Fruit fly (Drosophila melanogaster) whole organism, embryonic: ENCODE measurements around the gene Sqor.

ENCODE experiments used
- Abd-B ChIP-seq: fragments of 200-800 bp; sonication (Bioruptor generic); optimal IDR thresholded peaks from 2 replicates; lab custom pipeline; 2018; ENCODE audit warnings: missing biosample characterization, mild to moderate bottlenecking, missing genetic modification characterization, moderate library complexity
- Asciz ChIP-seq: fragments of 200-800 bp; sonication (Bioruptor generic); optimal IDR thresholded peaks from 2 replicates; lab custom pipeline; 2017; ENCODE audit warnings: missing biosample characterization, mild to moderate bottlenecking, missing genetic modification characterization, missing genetic modification reagents
- BEAF-32 ChIP-seq: fragments of 200-800 bp; sonication (Bioruptor generic); optimal IDR thresholded peaks from 3 replicates; lab custom pipeline; 2017; ENCODE audit warnings: missing biosample characterization, missing genetic modification characterization, mild to moderate bottlenecking, moderate library complexity, missing genetic modification reagents
- Bgb ChIP-seq: fragments of 200-800 bp; sonication (Bioruptor generic); IDR thresholded peaks from 2 replicates; pipeline ENCODE4 v1.3.6; 2022; ENCODE audit warnings: missing biosample characterization, missing genetic modification characterization; ENCODE audit not compliant: partially characterized antibody
- BtbVII ChIP-seq: fragments of 200-800 bp; sonication (Bioruptor generic); optimal IDR thresholded peaks from 3 replicates; lab custom pipeline; 2017; ENCODE audit warnings: missing biosample characterization, mild to moderate bottlenecking, missing genetic modification characterization
- C15 ChIP-seq: fragments of 200-800 bp; sonication (Bioruptor generic); IDR thresholded peaks from 3 replicates; pipeline ENCODE4 v1.3.6; 2022; ENCODE audit warnings: missing biosample characterization, missing genetic modification characterization
- CG1024 ChIP-seq: fragments of 200-800 bp; sonication (Bioruptor generic); IDR thresholded peaks from 2 replicates; pipeline ENCODE4 v1.3.6; 2022; ENCODE audit warnings: missing biosample characterization, missing genetic modification characterization
- CG11456 ChIP-seq: fragments of 200-800 bp; sonication (Bioruptor generic); IDR thresholded peaks from 3 replicates; pipeline ENCODE4 v1.3.6; 2022; ENCODE audit warnings: missing biosample characterization, missing genetic modification characterization
- CG12219 ChIP-seq: fragments of 200-800 bp; sonication (Bioruptor generic); optimal IDR thresholded peaks from 3 replicates; lab custom pipeline; 2018; ENCODE audit warnings: missing biosample characterization, mild to moderate bottlenecking, missing genetic modification characterization
- CG12299 ChIP-seq: fragments of 200-800 bp; sonication (Bioruptor generic); optimal IDR thresholded peaks from 2 replicates; lab custom pipeline; 2018; ENCODE audit warnings: missing biosample characterization, mild to moderate bottlenecking, missing genetic modification characterization
- CG13287 ChIP-seq: fragments of 200-800 bp; sonication (Bioruptor generic); IDR thresholded peaks from 2 replicates; pipeline ENCODE4 v1.3.6; 2022; ENCODE audit warnings: missing biosample characterization, missing genetic modification characterization; ENCODE audit not compliant: partially characterized antibody
- CG14710 ChIP-seq: fragments of 200-800 bp; sonication (Bioruptor generic); optimal IDR thresholded peaks from 3 replicates; lab custom pipeline; 2019; ENCODE audit warnings: missing biosample characterization, mild to moderate bottlenecking, missing genetic modification characterization, moderate library complexity
- CG15011 ChIP-seq: fragments of 200-800 bp; sonication (Bioruptor generic); optimal IDR thresholded peaks from 3 replicates; lab custom pipeline; 2018; ENCODE audit warnings: missing biosample characterization, mild to moderate bottlenecking, missing genetic modification characterization
- CG1792 ChIP-seq: fragments of 200-800 bp; sonication (Bioruptor generic); optimal IDR thresholded peaks from 2 replicates; lab custom pipeline; 2016; ENCODE audit warnings: missing biosample characterization, missing genetic modification characterization
- CG2120 ChIP-seq: fragments of 200-800 bp; sonication (Bioruptor generic); optimal IDR thresholded peaks from 3 replicates; lab custom pipeline; 2016; ENCODE audit warnings: missing biosample characterization, missing genetic modification characterization
- CG2678 ChIP-seq: fragments of 200-800 bp; sonication (Bioruptor generic); optimal IDR thresholded peaks from 3 replicates; lab custom pipeline; 2019; ENCODE audit warnings: missing biosample characterization, mild to moderate bottlenecking, missing genetic modification characterization, moderate library complexity
- CG30431 ChIP-seq: fragments of 200-800 bp; sonication (Bioruptor generic); optimal IDR thresholded peaks from 2 replicates; lab custom pipeline; 2017; ENCODE audit warnings: missing biosample characterization, missing genetic modification characterization
- CG31365 ChIP-seq: fragments of 200-800 bp; sonication (Bioruptor generic); optimal IDR thresholded peaks from 2 replicates; lab custom pipeline; 2018; ENCODE audit warnings: missing biosample characterization, mild to moderate bottlenecking, missing genetic modification characterization
- CG32772 ChIP-seq: fragments of 200-800 bp; sonication (Bioruptor generic); IDR thresholded peaks from 2 replicates; pipeline ENCODE4 v1.3.6; 2022; ENCODE audit warnings: missing biosample characterization, missing genetic modification characterization
- CG34422 ChIP-seq: fragments of 200-800 bp; sonication (Bioruptor generic); IDR thresholded peaks from 3 replicates; pipeline ENCODE4 v1.3.6; 2022; ENCODE audit warnings: missing biosample characterization, missing genetic modification characterization
- CG3847 ChIP-seq: fragments of 200-800 bp; sonication (Bioruptor generic); IDR thresholded peaks from 2 replicates; pipeline ENCODE4 v1.3.6; 2022; ENCODE audit warnings: missing biosample characterization, missing genetic modification characterization
- CG7963 ChIP-seq: fragments of 200-800 bp; sonication (Bioruptor generic); IDR thresholded peaks from 3 replicates; pipeline ENCODE4 v1.3.6; 2022; ENCODE audit warnings: missing biosample characterization, missing genetic modification characterization; ENCODE audit not compliant: partially characterized antibody
- CG8944 ChIP-seq: fragments of 200-800 bp; sonication (Bioruptor generic); optimal IDR thresholded peaks from 3 replicates; lab custom pipeline; 2016; ENCODE audit warnings: missing biosample characterization, missing genetic modification characterization
- Dad ChIP-seq: fragments of 200-800 bp; sonication (Bioruptor generic); optimal IDR thresholded peaks from 3 replicates; lab custom pipeline; 2016; ENCODE audit warnings: missing biosample characterization, missing genetic modification characterization
- Dek ChIP-seq: fragments of 200-800 bp; sonication (Bioruptor generic); optimal IDR thresholded peaks from 3 replicates; lab custom pipeline; 2019; ENCODE audit warnings: missing biosample characterization, mild to moderate bottlenecking, missing genetic modification characterization, moderate library complexity
- Dp ChIP-seq: fragments of 200-800 bp; sonication (Bioruptor generic); optimal IDR thresholded peaks from 2 replicates; lab custom pipeline; 2018; ENCODE audit warnings: missing biosample characterization, mild to moderate bottlenecking, missing genetic modification characterization, moderate library complexity
- HLH3B ChIP-seq: fragments of 200-800 bp; sonication (Bioruptor generic); IDR thresholded peaks from 2 replicates; pipeline ENCODE4 v1.3.6; 2022; ENCODE audit warnings: missing biosample characterization, missing genetic modification characterization
- Mad ChIP-seq: fragments of 200-800 bp; sonication (Bioruptor generic); optimal IDR thresholded peaks from 2 replicates; lab custom pipeline; 2016; ENCODE audit warnings: missing biosample characterization, missing genetic modification characterization
- Meics ChIP-seq: fragments of 200-800 bp; sonication (Bioruptor generic); optimal IDR thresholded peaks from 2 replicates; lab custom pipeline; 2017; ENCODE audit warnings: missing biosample characterization, mild to moderate bottlenecking, missing genetic modification characterization
- Neu2 ChIP-seq: fragments of 200-800 bp; sonication (Bioruptor generic); optimal IDR thresholded peaks from 3 replicates; lab custom pipeline; 2016; ENCODE audit warnings: missing biosample characterization, missing genetic modification characterization, borderline replicate concordance
- Scr ChIP-seq: fragments of 200-800 bp; sonication (Bioruptor generic); IDR thresholded peaks from 2 replicates; pipeline ENCODE4 v1.3.6; 2022; ENCODE audit warnings: missing biosample characterization, missing genetic modification characterization; ENCODE audit not compliant: partially characterized antibody
- Xrp1 ChIP-seq: fragments of 200-800 bp; sonication (Bioruptor generic); IDR thresholded peaks from 2 replicates; pipeline ENCODE4 v1.3.6; 2022; ENCODE audit warnings: missing biosample characterization, missing genetic modification characterization
- amos ChIP-seq: fragments of 200-800 bp; sonication (Bioruptor generic); IDR thresholded peaks from 2 replicates; pipeline ENCODE4 v1.3.6; 2022; ENCODE audit warnings: missing biosample characterization, missing genetic modification characterization; ENCODE audit not compliant: partially characterized antibody
- ato ChIP-seq: fragments of 200-800 bp; sonication (Bioruptor generic); IDR thresholded peaks from 2 replicates; pipeline ENCODE4 v1.3.6; 2022; ENCODE audit warnings: missing biosample characterization, missing genetic modification characterization; ENCODE audit not compliant: partially characterized antibody
- az2 ChIP-seq: fragments of 200-800 bp; sonication (Bioruptor generic); optimal IDR thresholded peaks from 3 replicates; lab custom pipeline; 2016; ENCODE audit warnings: missing biosample characterization, missing genetic modification characterization
- bab2 ChIP-seq: fragments of 200-800 bp; sonication (Bioruptor generic); optimal IDR thresholded peaks from 2 replicates; lab custom pipeline; 2016; ENCODE audit warnings: missing biosample characterization, missing genetic modification characterization
- dmrt11E ChIP-seq: fragments of 200-800 bp; sonication (Bioruptor generic); optimal IDR thresholded peaks from 3 replicates; lab custom pipeline; 2018; ENCODE audit warnings: missing biosample characterization, mild to moderate bottlenecking, missing genetic modification characterization, moderate library complexity
- ems ChIP-seq: fragments of 200-800 bp; sonication (Bioruptor generic); optimal IDR thresholded peaks from 3 replicates; lab custom pipeline; 2016; ENCODE audit warnings: missing biosample characterization, missing genetic modification characterization
- h ChIP-seq: fragments of >200 bp; optimal IDR thresholded peaks from 2 replicates; lab custom pipeline; 2017
- jumu ChIP-seq: fragments of 200-800 bp; sonication (Bioruptor generic); optimal IDR thresholded peaks from 3 replicates; lab custom pipeline; 2016; ENCODE audit warnings: missing biosample characterization, missing genetic modification characterization
- kay ChIP-seq: fragments of 200-800 bp; sonication (Bioruptor generic); optimal IDR thresholded peaks from 2 replicates; lab custom pipeline; 2016; ENCODE audit warnings: missing biosample characterization, missing genetic modification characterization
- ken ChIP-seq: fragments of 200-800 bp; sonication (Bioruptor generic); IDR thresholded peaks from 3 replicates; pipeline ENCODE4 v1.3.6; 2022; ENCODE audit warnings: missing biosample characterization, missing genetic modification characterization
- kni ChIP-seq: fragments of 200-800 bp; sonication (Bioruptor generic); optimal IDR thresholded peaks from 3 replicates; lab custom pipeline; 2017; ENCODE audit warnings: mild to moderate bottlenecking, missing biosample characterization, missing genetic modification reagents, missing genetic modification characterization
- nmo ChIP-seq: fragments of 200-800 bp; sonication (Bioruptor generic); optimal IDR thresholded peaks from 2 replicates; lab custom pipeline; 2018; ENCODE audit warnings: missing biosample characterization, mild to moderate bottlenecking, missing genetic modification characterization, moderate library complexity
- oc ChIP-seq: fragments of 200-800 bp; sonication (Bioruptor generic); optimal IDR thresholded peaks from 2 replicates; lab custom pipeline; 2018; ENCODE audit warnings: missing biosample characterization, mild to moderate bottlenecking, missing genetic modification characterization, moderate library complexity
- peb ChIP-seq: fragments of 200-800 bp; sonication (Bioruptor generic); IDR thresholded peaks from 2 replicates; pipeline ENCODE4 v1.3.6; 2022; ENCODE audit warnings: missing biosample characterization, missing genetic modification characterization
- pho ChIP-seq: fragments of 200-800 bp; sonication (Bioruptor generic); optimal IDR thresholded peaks from 2 replicates; lab custom pipeline; 2016; ENCODE audit warnings: missing biosample characterization, missing genetic modification characterization
- ro ChIP-seq: fragments of 200-800 bp; sonication (Bioruptor generic); IDR thresholded peaks from 2 replicates; pipeline ENCODE4 v1.3.6; 2022; ENCODE audit warnings: missing biosample characterization, missing genetic modification characterization
- tio ChIP-seq: fragments of 200-800 bp; sonication (Bioruptor generic); optimal IDR thresholded peaks from 2 replicates; lab custom pipeline; 2017; ENCODE audit warnings: missing biosample characterization, missing genetic modification characterization, inconsistent platforms
- trem ChIP-seq: fragments of 200-800 bp; optimal IDR thresholded peaks from 3 replicates; lab custom pipeline; 2019; ENCODE audit warnings: missing biosample characterization, mild to moderate bottlenecking, missing genetic modification characterization, moderate library complexity
- vfl ChIP-seq: fragments of 200-800 bp; sonication (Bioruptor generic); optimal IDR thresholded peaks from 2 replicates; lab custom pipeline; 2016; ENCODE audit warnings: missing biosample characterization, missing genetic modification characterization

Gene Sqor

DNA sequence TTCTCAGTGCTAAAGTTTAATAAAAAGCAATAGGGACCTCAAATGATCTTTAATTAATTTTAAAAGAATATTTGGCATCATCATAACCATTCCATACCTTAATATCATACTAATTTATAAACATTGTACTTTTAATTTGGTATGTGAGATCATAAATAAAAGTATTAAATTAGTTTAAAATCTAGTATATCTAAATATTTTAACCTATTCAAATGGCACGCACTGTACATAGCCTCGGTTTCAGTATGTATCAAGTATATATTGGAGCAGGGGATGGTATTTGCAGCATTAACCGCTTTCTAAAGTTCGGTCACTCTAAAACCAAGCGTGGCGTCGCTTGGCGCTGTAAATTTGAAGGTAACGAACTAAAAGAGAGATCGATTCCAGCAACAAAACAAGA, 2.5 kb downstream of the Sqor start, which contains the start of gene pav (continued):
- no peak for TF ChIP-seq C15 (GFP tag; lab: Robert Waterston, UW)
- no peak for TF ChIP-seq CG1792 (GFP tag; lab: Kevin White, UChicago)
- peak; percentile 6 for TF ChIP-seq CG12299 (tag; lab: Kevin White, UChicago)
- peak; percentile 92 for TF ChIP-seq Dp
- TF ChIP-seq CG1024 (GFP tag; lab: Robert Waterston, UW): 0 out of 2 replicates have a peak, but pooled peaks have one; percentile 18
- no peak for TF ChIP-seq bab2 (GFP tag; lab: Kevin White, UChicago)
- TF ChIP-seq ato (GFP tag; lab: Robert Waterston, UW): no peak
- no peak for TF ChIP-seq vfl
- peak; percentile 63; the same call in 1 of the 2 replicates for TF ChIP-seq CG3847 (GFP tag; lab: Robert Waterston, UW)
- TF ChIP-seq kay (GFP tag; lab: Kevin White, UChicago): no peak
- TF ChIP-seq CG2120 (GFP tag; lab: Kevin White, UChicago): peak; percentile 41
- TF ChIP-seq ems (GFP tag; lab: Kevin White, UChicago): no peak
- 0 out of 3 replicates have a peak, but pooled peaks have one; percentile 29 for TF ChIP-seq CG34422 (GFP tag; lab: Robert Waterston, UW)
- TF ChIP-seq kni: no peak
- peak; percentile 59; the same call in 1 of the 2 replicates for TF ChIP-seq Xrp1
- no peak for TF ChIP-seq CG2678 (tag; lab: Kevin White, UChicago)
- peak; percentile 4 for TF ChIP-seq Mad (GFP tag; lab: Kevin White, UChicago)
- peak; percentile 61 for TF ChIP-seq trem (tag; lab: Kevin White, UChicago)
- TF ChIP-seq CG15011 (GFP tag; lab: Kevin White, UChicago): no peak
- no peak for TF ChIP-seq Dad
- no peak for TF ChIP-seq Asciz (GFP tag; lab: Kevin White, UChicago)
- no peak for TF ChIP-seq HLH3B
- TF ChIP-seq oc: no peak
- TF ChIP-seq ro (GFP tag; lab: Robert Waterston, UW): no peak
- no peak for TF ChIP-seq jumu (GFP tag; lab: Kevin White, UChicago)
- TF ChIP-seq peb (GFP tag; lab: Robert Waterston, UW): no peak
- no peak for TF ChIP-seq ken (GFP tag; lab: Robert Waterston, UW)
- TF ChIP-seq BEAF-32 (GFP tag; lab: Kevin White, UChicago): peak; percentile 47
- TF ChIP-seq dmrt11E (tag; lab: Kevin White, UChicago): peak; percentile 35
- no peak for TF ChIP-seq CG12219
- TF ChIP-seq amos (GFP tag; lab: Robert Waterston, UW): no peak
- 0 out of 3 replicates have a peak, but pooled peaks have one; percentile 31 for TF ChIP-seq CG11456 (GFP tag; lab: Robert Waterston, UW)
- peak; percentile 60 for TF ChIP-seq nmo (GFP tag; lab: Kevin White, UChicago)
- peak; percentile 1 for TF ChIP-seq az2
- peak; percentile 4 for TF ChIP-seq Abd-B
- TF ChIP-seq h: no peak
- peak; percentile 35 for TF ChIP-seq Dek (tag; lab: Kevin White, UChicago)
- no peak for TF ChIP-seq CG31365 (tag; lab: Kevin White, UChicago)
- no peak for TF ChIP-seq BtbVII (GFP tag; lab: Kevin White, UChicago)
- no peak for TF ChIP-seq Scr (GFP tag; lab: Robert Waterston, UW)
- TF ChIP-seq CG30431 (GFP tag; lab: Kevin White, UChicago): no peak
- no peak for TF ChIP-seq CG7963 (GFP tag; lab: Robert Waterston, UW)
- TF ChIP-seq Bgb (GFP tag; lab: Robert Waterston, UW): no peak
- no peak for TF ChIP-seq Neu2 (GFP tag; lab: Kevin White, UChicago)
- TF ChIP-seq pho (GFP tag; lab: Kevin White, UChicago): no peak
- no peak for TF ChIP-seq CG8944 (GFP tag; lab: Kevin White, UChicago)
- TF ChIP-seq CG13287 (GFP tag; lab: Robert Waterston, UW): no peak; the same call in 1 of the 2 replicates
- 0 out of 2 replicates have a peak, but pooled peaks have one; percentile 27 for TF ChIP-seq CG32772
- TF ChIP-seq tio (GFP tag; lab: Kevin White, UChicago): no peak
- no peak for TF ChIP-seq Meics (GFP tag; lab: Kevin White, UChicago)
- TF ChIP-seq CG14710 (tag; lab: Kevin White, UChicago): peak; percentile 65
